Fruit fly (Drosophila melanogaster) whole organism, embryonic: ENCODE measurements around the gene PLCXD.
A peak's percentile ranks its signal among the peaks of the same experiment; 100 is the strongest.

Experiments
- Abd-B ChIP-seq: fragments of 200-800 bp; sonication (Bioruptor generic); optimal IDR thresholded peaks from 2 replicates; lab custom pipeline; 2018; ENCODE audit warnings: missing biosample characterization, mild to moderate bottlenecking, missing genetic modification characterization, moderate library complexity
- B-H1 ChIP-seq: fragments of 200-800 bp; sonication (Bioruptor generic); IDR thresholded peaks from 3 replicates; pipeline ENCODE4 v1.3.6; 2022; ENCODE audit warnings: missing biosample characterization, missing genetic modification characterization
- Bgb ChIP-seq: fragments of 200-800 bp; sonication (Bioruptor generic); IDR thresholded peaks from 2 replicates; pipeline ENCODE4 v1.3.6; 2022; ENCODE audit warnings: missing biosample characterization, missing genetic modification characterization; ENCODE audit not compliant: partially characterized antibody
- CG12104 ChIP-seq: fragments of 200-800 bp; sonication (Bioruptor generic); optimal IDR thresholded peaks from 3 replicates; lab custom pipeline; 2016; ENCODE audit warnings: missing biosample characterization, missing genetic modification characterization
- CG14441 ChIP-seq: fragments of 200-800 bp; sonication (Bioruptor generic); IDR thresholded peaks from 2 replicates; pipeline ENCODE4 v1.3.6; 2022; ENCODE audit warnings: missing biosample characterization, missing genetic modification characterization
- CG14667 ChIP-seq: fragments of 200-800 bp; sonication (Bioruptor generic); IDR thresholded peaks from 2 replicates; pipeline ENCODE4 v1.3.6; 2022; ENCODE audit warnings: missing biosample characterization, missing genetic modification characterization
- CG1647 ChIP-seq: fragments of 200-800 bp; sonication (Bioruptor generic); optimal IDR thresholded peaks from 3 replicates; lab custom pipeline; 2016; ENCODE audit warnings: missing biosample characterization, missing genetic modification characterization
- CG2120 ChIP-seq: fragments of 200-800 bp; sonication (Bioruptor generic); optimal IDR thresholded peaks from 3 replicates; lab custom pipeline; 2016; ENCODE audit warnings: missing biosample characterization, missing genetic modification characterization
- CG2712 ChIP-seq: fragments of 200-800 bp; optimal IDR thresholded peaks from 3 replicates; lab custom pipeline; 2019; ENCODE audit warnings: missing biosample characterization, mild to moderate bottlenecking, missing genetic modification characterization, moderate library complexity
- CG8281 ChIP-seq: fragments of 200-800 bp; sonication (Bioruptor generic); optimal IDR thresholded peaks from 2 replicates; lab custom pipeline; 2018; ENCODE audit warnings: missing biosample characterization, mild to moderate bottlenecking, missing genetic modification characterization, moderate library complexity
- CG8290 ChIP-seq, 3 experiments: fragments of 200-800 bp; sonication (Bioruptor generic); optimal IDR thresholded peaks; 2 replicates each; lab custom pipeline; 2016 to 2019; ENCODE audit warnings: missing biosample characterization in 3 of 3, missing genetic modification characterization in 3 of 3, mild to moderate bottlenecking in 2 of 3, moderate library complexity in 1 of 3
- CG9727 ChIP-seq: fragments of 200-800 bp; sonication (Bioruptor generic); optimal IDR thresholded peaks from 3 replicates; lab custom pipeline; 2017; ENCODE audit warnings: missing biosample characterization, mild to moderate bottlenecking, missing genetic modification characterization
- CTCF ChIP-seq: fragments of 200-800 bp; sonication (Bioruptor generic); optimal IDR thresholded peaks from 2 replicates; lab custom pipeline; 2017; ENCODE audit warnings: missing biosample characterization, mild to moderate bottlenecking, missing genetic modification characterization, moderate library complexity
- Camta ChIP-seq: fragments of 200-800 bp; sonication (Bioruptor generic); optimal IDR thresholded peaks from 2 replicates; lab custom pipeline; 2016; ENCODE audit warnings: missing biosample characterization, missing genetic modification characterization
- E2f2 ChIP-seq: fragments of 200-800 bp; sonication (Bioruptor generic); IDR thresholded peaks from 2 replicates; pipeline ENCODE4 v1.3.6; 2022; ENCODE audit warnings: missing biosample characterization, missing genetic modification characterization
- Elba2 ChIP-seq: fragments of 200-800 bp; sonication (Bioruptor generic); optimal IDR thresholded peaks from 3 replicates; lab custom pipeline; 2016; ENCODE audit warnings: missing biosample characterization, missing genetic modification characterization
- Ets65A ChIP-seq: fragments of 200-800 bp; sonication (Bioruptor generic); peaks from one replicate; lab custom pipeline; 2016; ENCODE audit warnings: missing biosample characterization, missing genetic modification characterization
- Hey ChIP-seq: fragments of 200-800 bp; sonication (Bioruptor generic); optimal IDR thresholded peaks from 3 replicates; lab custom pipeline; 2018; ENCODE audit warnings: missing biosample characterization, mild to moderate bottlenecking, missing genetic modification characterization
- Hr78 ChIP-seq, 2 experiments: fragments of 200-800 bp in 1 of 2; fragments of >200 bp in 1 of 2; sonication (Bioruptor generic) in 1 of 2; optimal IDR thresholded peaks; 2 replicates each; lab custom pipeline; 2017 to 2019; ENCODE audit warnings: missing biosample characterization in 2 of 2, missing genetic modification characterization in 2 of 2, mild to moderate bottlenecking in 1 of 2, moderate library complexity in 1 of 2
- MTF-1 ChIP-seq: fragments of 200-800 bp; sonication (Bioruptor generic); optimal IDR thresholded peaks from 2 replicates; lab custom pipeline; 2018; ENCODE audit warnings: missing biosample characterization, mild to moderate bottlenecking, missing genetic modification characterization, borderline replicate concordance
- Nf-YA ChIP-seq: fragments of 200-800 bp; sonication (Bioruptor generic); IDR thresholded peaks from 2 replicates; pipeline ENCODE4 v1.3.6; 2022; ENCODE audit warnings: missing biosample characterization, missing genetic modification characterization
- PHDP ChIP-seq: fragments of 200-800 bp; sonication (Bioruptor generic); optimal IDR thresholded peaks from 3 replicates; lab custom pipeline; 2018; ENCODE audit warnings: missing biosample characterization, mild to moderate bottlenecking, missing genetic modification characterization, moderate library complexity
- Rx ChIP-seq: fragments of 200-800 bp; sonication (Bioruptor generic); IDR thresholded peaks from 2 replicates; pipeline ENCODE4 v1.3.6; 2022; ENCODE audit warnings: missing biosample characterization, missing genetic modification characterization
- Spps ChIP-seq: fragments of 200-800 bp; sonication (Bioruptor generic); optimal IDR thresholded peaks from 2 replicates; lab custom pipeline; 2018; ENCODE audit warnings: missing biosample characterization, mild to moderate bottlenecking, missing genetic modification characterization
- Sry-δ ChIP-seq: fragments of 200-800 bp; sonication (Bioruptor generic); optimal IDR thresholded peaks from 2 replicates; lab custom pipeline; 2016; ENCODE audit warnings: missing biosample characterization, missing genetic modification characterization
- Taf1 ChIP-seq: fragments of 200-800 bp; sonication (Bioruptor generic); IDR thresholded peaks from 2 replicates; pipeline ENCODE4 v1.3.6; 2022; ENCODE audit warnings: missing biosample characterization, missing genetic modification characterization
- Tbp ChIP-seq: fragments of >200 bp; optimal IDR thresholded peaks from 2 replicates; lab custom pipeline; 2018; ENCODE audit warnings: missing biosample characterization, missing genetic modification characterization
- YL-1 ChIP-seq: fragments of 200-800 bp; sonication (Bioruptor generic); optimal IDR thresholded peaks from 3 replicates; lab custom pipeline; 2017; ENCODE audit warnings: missing biosample characterization, mild to moderate bottlenecking, missing genetic modification characterization
- bbx ChIP-seq: fragments of 200-800 bp; sonication (Bioruptor generic); IDR thresholded peaks from 2 replicates; pipeline ENCODE4 v1.3.6; 2022; ENCODE audit warnings: missing biosample characterization, missing genetic modification characterization; ENCODE audit not compliant: partially characterized antibody
- cas ChIP-seq: fragments of 200-800 bp; sonication (Bioruptor generic); IDR thresholded peaks from 2 replicates; pipeline ENCODE4 v1.3.6; 2022; ENCODE audit warnings: missing biosample characterization, missing genetic modification characterization
- chm ChIP-seq: fragments of 200-800 bp; sonication (Bioruptor generic); IDR thresholded peaks from 2 replicates; pipeline ENCODE4 v1.3.6; 2022; ENCODE audit warnings: missing biosample characterization, missing genetic modification characterization
- dmrt99B ChIP-seq: fragments of 200-800 bp; sonication (Bioruptor generic); optimal IDR thresholded peaks from 2 replicates; lab custom pipeline; 2018; ENCODE audit warnings: missing biosample characterization, mild to moderate bottlenecking, missing genetic modification characterization, moderate library complexity
- dpn ChIP-seq, 2 experiments: fragments of 200-800 bp; sonication (Bioruptor generic); optimal IDR thresholded peaks; 3 replicates each; lab custom pipeline; 2016; ENCODE audit warnings: missing biosample characterization in 2 of 2, missing genetic modification characterization in 2 of 2
- eyg ChIP-seq: fragments of 200-800 bp; sonication (Bioruptor generic); optimal IDR thresholded peaks from 3 replicates; lab custom pipeline; 2016; ENCODE audit warnings: missing biosample characterization, missing genetic modification characterization
- gt ChIP-seq: fragments of 200-800 bp; sonication (Bioruptor generic); IDR thresholded peaks from 2 replicates; pipeline ENCODE4 v1.3.6; 2022; ENCODE audit warnings: missing biosample characterization, missing genetic modification characterization
- ham ChIP-seq: fragments of 200-800 bp; sonication (Bioruptor generic); IDR thresholded peaks from 2 replicates; pipeline ENCODE4 v1.3.6; 2022; ENCODE audit warnings: missing biosample characterization, missing genetic modification characterization
- her ChIP-seq: fragments of 200-800 bp; sonication (Bioruptor generic); optimal IDR thresholded peaks from 2 replicates; lab custom pipeline; 2016; ENCODE audit warnings: missing biosample characterization, missing genetic modification characterization
- jumu ChIP-seq: fragments of 200-800 bp; sonication (Bioruptor generic); optimal IDR thresholded peaks from 3 replicates; lab custom pipeline; 2016; ENCODE audit warnings: missing biosample characterization, missing genetic modification characterization
- lbe ChIP-seq: fragments of 200-800 bp; sonication (Bioruptor generic); optimal IDR thresholded peaks from 2 replicates; lab custom pipeline; 2016; ENCODE audit warnings: missing biosample characterization, mild to moderate bottlenecking, missing genetic modification characterization
- lola ChIP-seq, 3 experiments: fragments of >200 bp in 2 of 3; fragments of 200-800 bp in 1 of 3; sonication (Bioruptor generic) in 1 of 3; optimal IDR thresholded peaks; 2 replicates each; lab custom pipeline; 2017 to 2019; ENCODE audit warnings: missing biosample characterization in 3 of 3, missing genetic modification characterization in 3 of 3, mild to moderate bottlenecking in 1 of 3, moderate library complexity in 1 of 3
- lov ChIP-seq, 2 experiments: fragments of 200-800 bp in 1 of 2; fragments of >200 bp in 1 of 2; sonication (Bioruptor generic) in 1 of 2; IDR thresholded peaks in 1 of 2; optimal IDR thresholded peaks in 1 of 2; 2 replicates in 1 of 2; 3 replicates in 1 of 2; pipeline versions ENCODE4 v1.3.6 to Lab custom; 2017 to 2022; ENCODE audit warnings: missing biosample characterization in 1 of 2, missing genetic modification characterization in 1 of 2
- maf-S ChIP-seq: fragments of 200-800 bp; sonication (Bioruptor generic); optimal IDR thresholded peaks from 2 replicates; lab custom pipeline; 2016; ENCODE audit warnings: missing biosample characterization, missing genetic modification characterization
- mirr ChIP-seq: fragments of 200-800 bp; sonication (Bioruptor generic); optimal IDR thresholded peaks from 3 replicates; lab custom pipeline; 2018; ENCODE audit warnings: missing biosample characterization, mild to moderate bottlenecking, missing genetic modification characterization
- nmo ChIP-seq: fragments of 200-800 bp; sonication (Bioruptor generic); optimal IDR thresholded peaks from 2 replicates; lab custom pipeline; 2018; ENCODE audit warnings: missing biosample characterization, mild to moderate bottlenecking, missing genetic modification characterization, moderate library complexity
- onecut ChIP-seq: fragments of 200-800 bp; sonication (Bioruptor generic); IDR thresholded peaks from 2 replicates; pipeline ENCODE4 v1.3.6; 2022; ENCODE audit warnings: missing biosample characterization, missing genetic modification characterization
- org-1 ChIP-seq: fragments of 200-800 bp; sonication (Bioruptor generic); optimal IDR thresholded peaks from 2 replicates; lab custom pipeline; 2017; ENCODE audit warnings: missing biosample characterization, missing genetic modification characterization
- pum ChIP-seq: fragments of 200-800 bp; sonication (Bioruptor generic); optimal IDR thresholded peaks from 2 replicates; lab custom pipeline; 2016; ENCODE audit warnings: missing biosample characterization, missing genetic modification characterization
- sisA ChIP-seq: fragments of 200-800 bp; sonication (Bioruptor generic); IDR thresholded peaks from 2 replicates; pipeline ENCODE4 v1.3.6; 2022; ENCODE audit warnings: missing biosample characterization, missing genetic modification characterization

PLCXD gene

dm6 chr2L:12045941-12046855 lies 3.0 kb upstream of the PLCXD start, which contains the start of gene CG6770 (continued):
- TF ChIP-seq Tbp (GFP tag; lab: Kevin White, UChicago) (no peak), Taf1 (GFP tag; lab: Robert Waterston, UW) (peak; percentile 70), onecut (GFP tag; lab: Robert Waterston, UW) (peak; percentile 70), Bgb (GFP tag; lab: Robert Waterston, UW) (peak; percentile 68; the same call in 1 of the 2 replicates), Nf-YA (GFP tag; lab: Robert Waterston, UW) (peak; percentile 55), chm (GFP tag; lab: Robert Waterston, UW) (peak; percentile 70; the same call in 1 of the 2 replicates), Spps (tag; lab: Kevin White, UChicago) (peak; percentile 49), Hey (tag; lab: Kevin White, UChicago) (no peak), lbe (GFP tag; lab: Kevin White, UChicago) (peak; percentile 90), maf-S (GFP tag; lab: Kevin White, UChicago) (peak; percentile 13), jumu (GFP tag; lab: Kevin White, UChicago) (no peak), CG12104 (peak; percentile 85), E2f2 (GFP tag; lab: Robert Waterston, UW) (peak; percentile 74; the same call in 1 of the 2 replicates), Hr78 (GFP tag; optimal IDR thresholded peaks at IDR 0.05; lab: Kevin White, UChicago) (peak in 1 of 2 experiments; percentile 33), CG2712 (tag; lab: Kevin White, UChicago) (peak; percentile 75), CG14667 (GFP tag; lab: Robert Waterston, UW) (peak; percentile 60; the same call in 1 of the 2 replicates), lola (GFP tag; optimal IDR thresholded peaks at IDR 0.05; lab: Kevin White, UChicago) (peak in 1 of 3 experiments; percentile 19), CTCF (GFP tag; lab: Kevin White, UChicago) (peak; percentile 35), CG8290 (GFP tag; optimal IDR thresholded peaks at IDR 0.05; lab: Kevin White, UChicago) (no peak), CG8290 (tag; optimal IDR thresholded peaks at IDR 0.05; lab: Kevin White, UChicago) (peak in 1 of 2 experiments; percentile 81), Rx (GFP tag; lab: Robert Waterston, UW) (no peak), YL-1 (GFP tag; lab: Kevin White, UChicago) (peak; percentile 69), org-1 (GFP tag; lab: Kevin White, UChicago) (peak; percentile 49), Abd-B (GFP tag; lab: Kevin White, UChicago) (no peak), ham (GFP tag; lab: Robert Waterston, UW) (no peak), CG8281 (peak; percentile 14), lov (optimal IDR thresholded peaks at IDR 0.05; lab: Kevin White, UChicago) (no peak), lov (GFP tag; IDR thresholded peaks at IDR 0.05; lab: Robert Waterston, UW) (peak; percentile 42; the same call in 1 of the 3 replicates), B-H1 (GFP tag; lab: Robert Waterston, UW) (peak; percentile 64; the same call in 1 of the 3 replicates), CG14441 (GFP tag; lab: Robert Waterston, UW) (peak; percentile 80), Camta (GFP tag; lab: Kevin White, UChicago) (peak; percentile 0), mirr (GFP tag; lab: Kevin White, UChicago) (no peak), PHDP (tag; lab: Kevin White, UChicago) (peak; percentile 93), CG1647 (GFP tag; lab: Kevin White, UChicago) (peak; percentile 57), dmrt99B (tag; lab: Kevin White, UChicago) (peak; percentile 83), dpn (GFP tag; optimal IDR thresholded peaks at IDR 0.05; lab: Kevin White, UChicago) (peak; percentile 71), pum (no peak), cas (GFP tag; lab: Robert Waterston, UW) (peak; percentile 60), CG9727 (peak; percentile 75), sisA (GFP tag; lab: Robert Waterston, UW) (peak; percentile 51), Ets65A (GFP tag; lab: Kevin White, UChicago) (peak; percentile 85), bbx (GFP tag; lab: Robert Waterston, UW) (0 out of 2 replicates have a peak, but pooled peaks have one; percentile 39), Elba2 (GFP tag; lab: Kevin White, UChicago) (no peak), nmo (GFP tag; lab: Kevin White, UChicago) (peak; percentile 56), her (GFP tag; lab: Kevin White, UChicago) (peak; percentile 64), eyg (GFP tag; lab: Kevin White, UChicago) (no peak), Sry-δ (no peak), CG2120 (GFP tag; lab: Kevin White, UChicago) (peak; percentile 84), gt (peak; percentile 48; the same call in 1 of the 2 replicates), MTF-1 (GFP tag; lab: Kevin White, UChicago) (peak; percentile 9)
